Worm (Caenorhabditis elegans): ENCODE measurements around the gene pmt-1.

ce11 chrII:5238366-5238765 is 44.0 kb downstream of the pmt-1 start, which contains the start of gene pho-4:
- no peak for TF ChIP-seq ama-1 (optimal IDR thresholded peaks at IDR 0.05)
- no peak for TF ChIP-seq pqm-1 (tag; optimal IDR thresholded peaks at IDR 0.05)
- TF ChIP-seq nhr-76 (tag; optimal IDR thresholded peaks at IDR 0.05), result no peak
- no peak for TF ChIP-seq ztf-11 (tag; optimal IDR thresholded peaks at IDR 0.05)
- no peak for TF ChIP-seq lin-15B (tag; optimal IDR thresholded peaks at IDR 0.05)
- no peak for TF ChIP-seq nhr-77 (tag; optimal IDR thresholded peaks at IDR 0.05)
- TF ChIP-seq fkh-10 (GFP tag; optimal IDR thresholded peaks at IDR 0.05), result no peak
- TF ChIP-seq snpc-4 (tag; optimal IDR thresholded peaks at IDR 0.05), result no peak
- no peak for TF ChIP-seq pag-3 (tag; optimal IDR thresholded peaks at IDR 0.05; ENCODE audit: borderline replicate concordance, insufficient read depth)
- TF ChIP-seq mdl-1 (tag; optimal IDR thresholded peaks at IDR 0.05), result no peak
- no peak for TF ChIP-seq ceh-82 (tag; optimal IDR thresholded peaks at IDR 0.05)

All from whole organism, L1 larva.